Fruit fly (Drosophila melanogaster) whole organism, wandering third instar larva: ENCODE results near the gene mbf1.

Experiments
- Abd-B ChIP-seq: fragments of >200 bp; optimal IDR thresholded peaks from 2 replicates; lab custom pipeline; 2017; ENCODE audit warnings: missing biosample characterization, missing genetic modification characterization
- GATAd ChIP-seq: sonication (Bioruptor generic); optimal IDR thresholded peaks from 2 replicates; lab custom pipeline; 2016; ENCODE audit warnings: missing biosample characterization, missing genetic modification characterization
- br ChIP-seq: fragments of 200-800 bp; sonication (Bioruptor generic); optimal IDR thresholded peaks from 2 replicates; lab custom pipeline; 2016; ENCODE audit warnings: missing biosample characterization, missing genetic modification characterization
- brk ChIP-seq: fragments of 200-800 bp; sonication (Bioruptor generic); optimal IDR thresholded peaks from 2 replicates; lab custom pipeline; 2016; ENCODE audit warnings: missing biosample characterization, mild to moderate bottlenecking, missing genetic modification characterization
- fru ChIP-seq: fragments of 200-800 bp; sonication (Bioruptor generic); optimal IDR thresholded peaks from 3 replicates; lab custom pipeline; 2016; ENCODE audit warnings: missing biosample characterization, mild to moderate bottlenecking, missing genetic modification characterization
- lola ChIP-seq: fragments of >200 bp; optimal IDR thresholded peaks from 2 replicates; lab custom pipeline; 2017; ENCODE audit warnings: missing biosample characterization, missing genetic modification characterization
- psq ChIP-seq: fragments of 200-800 bp; sonication (Bioruptor generic); optimal IDR thresholded peaks from 3 replicates; lab custom pipeline; 2017; ENCODE audit warnings: missing biosample characterization, mild to moderate bottlenecking, missing genetic modification characterization, moderate library complexity

dm6 chr3L:16590860-16591259 lies 16.6 kb downstream of the mbf1 start, which contains the start of gene tra:
- TF ChIP-seq br (GFP tag; lab: Kevin White, UChicago) (no peak), fru (no peak), psq (GFP tag; lab: Kevin White, UChicago) (no peak), brk (GFP tag; lab: Kevin White, UChicago) (no peak), lola (GFP tag; lab: Kevin White, UChicago) (no peak), Abd-B (no peak), GATAd (GFP tag; lab: Kevin White, UChicago) (no peak)
